Worm (Caenorhabditis elegans) whole organism, L3 larva: ENCODE data around the gene slfl-4.

ENCODE experiments used
- ama-1 ChIP-seq: fragments of 150-350 bp; optimal IDR thresholded peaks from 2 replicates; lab custom pipeline; 2018
- ceh-9 ChIP-seq: sonication (generic microtip); optimal IDR thresholded peaks from 2 replicates; lab custom pipeline; 2018; ENCODE audit warnings: missing biosample characterization, missing genetic modification characterization
- jun-1 ChIP-seq: fragments of 150-350 bp; optimal IDR thresholded peaks from 2 replicates; lab custom pipeline; 2014; ENCODE audit warnings: missing biosample characterization, missing genetic modification reagents, missing genetic modification characterization
- nhr-11 ChIP-seq: fragments of 150-350 bp; optimal IDR thresholded peaks from 2 replicates; lab custom pipeline; 2014; ENCODE audit warnings: missing biosample characterization, missing genetic modification characterization

- TF ChIP-seq ceh-9 (tag; lab: Kevin White, UChicago) (no peak), ama-1 (no peak), nhr-11 (no peak), jun-1 (tag; lab: Kevin White, UChicago) (no peak)
Observed at ce11 chrIV:5266474-5266873, 7.9 kb upstream of the slfl-4 start, which contains the start of gene F36H12.5.
